ENCODE assay signal across 6 worm cellular contexts in genomic region chrII:5873564-5874070, ce11.
TF ChIP-seq lines count a peak whose summit lies in the region.

Gene tex-2, minus strand, starts transcription at chrII:5873614.

TF ChIP-seq in whole organism, L1 larva, 84 proteins besides CTCF, POLR2A, EP300 and RAD21 (continued from another document and continues in another):
- TF ChIP-seq unc-130 (tag; optimal IDR thresholded peaks at IDR 0.05; lab: Kevin White, UChicago) = no peak
- peak; percentile 54 for TF ChIP-seq nhr-47 (tag; optimal IDR thresholded peaks at IDR 0.05; lab: Kevin White, UChicago)
- peak; percentile 36 to 44 for TF ChIP-seq efl-1 (optimal IDR thresholded peaks at IDR 0.05; lab: Kevin White, UChicago)
- no peak for TF ChIP-seq efl-1 (GFP tag; optimal IDR thresholded peaks at IDR 0.05 in 1 of 2; lab: Kevin White, UChicago)
- no peak for TF ChIP-seq nhr-84 (tag; optimal IDR thresholded peaks at IDR 0.05; lab: Kevin White, UChicago)
- no peak for TF ChIP-seq ama-1 (optimal IDR thresholded peaks at IDR 0.05; lab: Kevin White, UChicago)
- TF ChIP-seq mef-2 (tag; optimal IDR thresholded peaks at IDR 0.05; lab: Kevin White, UChicago) = no peak
- TF ChIP-seq aha-1 (tag; optimal IDR thresholded peaks at IDR 0.05; lab: Kevin White, UChicago) = no peak
- TF ChIP-seq unc-86 (tag; optimal IDR thresholded peaks at IDR 0.05; lab: Kevin White, UChicago) = peak; percentile 4
- TF ChIP-seq nhr-237 (tag; optimal IDR thresholded peaks at IDR 0.05; lab: Kevin White, UChicago) = no peak
- TF ChIP-seq lin-14 (GFP tag; optimal IDR thresholded peaks at IDR 0.05; lab: Kevin White, UChicago) = peak; percentile 62
- TF ChIP-seq nhr-71 (tag; optimal IDR thresholded peaks at IDR 0.05; lab: Kevin White, UChicago) = peak; percentile 31
- TF ChIP-seq C16A3.4 (tag; optimal IDR thresholded peaks at IDR 0.05; lab: Kevin White, UChicago) = no peak
- TF ChIP-seq grh-1 (GFP tag; IDR thresholded peaks at IDR 0.05; lab: Robert Waterston, UW) = no peak
- no peak for TF ChIP-seq ceh-88 (GFP tag; IDR thresholded peaks at IDR 0.05; lab: Robert Waterston, UW)
- no peak for TF ChIP-seq lin-39 (tag; optimal IDR thresholded peaks at IDR 0.05; lab: Kevin White, UChicago)
- peak; percentile 38 for TF ChIP-seq lin-15B (tag; optimal IDR thresholded peaks at IDR 0.05; lab: Kevin White, UChicago)
- TF ChIP-seq nhr-12 (tag; optimal IDR thresholded peaks at IDR 0.05; lab: Kevin White, UChicago) = no peak
- 0 out of 2 replicates have a peak, but pooled peaks have one; percentile 14 for TF ChIP-seq unc-98 (GFP tag; IDR thresholded peaks at IDR 0.05; lab: Robert Waterston, UW)
- TF ChIP-seq ztf-4 (tag; optimal IDR thresholded peaks at IDR 0.05; lab: Kevin White, UChicago) = no peak
- peak; percentile 57 for TF ChIP-seq elt-2 (tag; optimal IDR thresholded peaks at IDR 0.05; lab: Kevin White, UChicago)
- TF ChIP-seq fkh-10 (GFP tag; optimal IDR thresholded peaks at IDR 0.05; lab: Kevin White, UChicago) = no peak
- TF ChIP-seq snu-23 (GFP tag; optimal IDR thresholded peaks at IDR 0.05; lab: Kevin White, UChicago) = peak; percentile 22

TF ChIP-seq in whole organism, L2 larva, 48 proteins besides CTCF, POLR2A, EP300 and RAD21 (continued from another document):
- TF ChIP-seq unc-55 (GFP tag; optimal IDR thresholded peaks at IDR 0.05; lab: Kevin White, UChicago) (peak; percentile 55), mdl-1 (tag; optimal IDR thresholded peaks at IDR 0.05; lab: Kevin White, UChicago) (no peak)

TF ChIP-seq in whole organism, L3 larva, 47 proteins besides CTCF, POLR2A, EP300 and RAD21 (continued from another document):
- TF ChIP-seq egl-27 (tag; optimal IDR thresholded peaks at IDR 0.05; lab: Kevin White, UChicago) (no peak), unc-62 (GFP tag; optimal IDR thresholded peaks at IDR 0.05; lab: Kevin White, UChicago) (no peak), ceh-16 (tag; optimal IDR thresholded peaks at IDR 0.05; lab: Kevin White, UChicago) (no peak), ama-1 (optimal IDR thresholded peaks at IDR 0.05; lab: Kevin White, UChicago) (peak; percentile 40), ZK546.5 (tag; optimal IDR thresholded peaks at IDR 0.05; lab: Kevin White, UChicago) (no peak), eor-1 (tag; optimal IDR thresholded peaks at IDR 0.05; lab: Kevin White, UChicago) (no peak), mml-1 (tag; optimal IDR thresholded peaks at IDR 0.05; lab: Kevin White, UChicago) (no peak), unc-39 (tag; optimal IDR thresholded peaks at IDR 0.05; lab: Kevin White, UChicago) (no peak), tbx-2 (tag; optimal IDR thresholded peaks at IDR 0.05; lab: Kevin White, UChicago) (no peak), lin-15B (tag; optimal IDR thresholded peaks at IDR 0.05; lab: Kevin White, UChicago) (peak; percentile 47), nhr-12 (tag; optimal IDR thresholded peaks at IDR 0.05; lab: Kevin White, UChicago) (no peak), ceh-9 (tag; optimal IDR thresholded peaks at IDR 0.05; lab: Kevin White, UChicago) (no peak), lin-39 (tag; optimal IDR thresholded peaks at IDR 0.05; lab: Kevin White, UChicago) (peak; percentile 46), sea-2 (GFP tag; optimal IDR thresholded peaks at IDR 0.05; lab: Kevin White, UChicago) (no peak), hmg-11 (tag; optimal IDR thresholded peaks at IDR 0.05; lab: Kevin White, UChicago) (no peak), elt-2 (tag; optimal IDR thresholded peaks at IDR 0.05; lab: Kevin White, UChicago) (peak; percentile 93), jun-1 (tag; optimal IDR thresholded peaks at IDR 0.05; lab: Kevin White, UChicago) (no peak), egl-5 (tag; optimal IDR thresholded peaks at IDR 0.05; lab: Kevin White, UChicago) (no peak), mdl-1 (tag; optimal IDR thresholded peaks at IDR 0.05; lab: Kevin White, UChicago) (no peak), nhr-67 (tag; optimal IDR thresholded peaks at IDR 0.05; lab: Kevin White, UChicago) (no peak), daf-12 (tag; optimal IDR thresholded peaks at IDR 0.05; lab: Kevin White, UChicago) (no peak), nhr-28 (tag; optimal IDR thresholded peaks at IDR 0.05; lab: Kevin White, UChicago) (no peak), nhr-25 (tag; optimal IDR thresholded peaks at IDR 0.05; lab: Kevin White, UChicago) (no peak), elt-1 (tag; optimal IDR thresholded peaks at IDR 0.05; lab: Kevin White, UChicago) (no peak), pqm-1 (tag; optimal IDR thresholded peaks at IDR 0.05; lab: Kevin White, UChicago) (peak; percentile 34)

TF ChIP-seq in whole organism, L4 larva, 104 proteins besides CTCF, POLR2A, EP300 and RAD21 (continued from another document and continues in another):
- TF ChIP-seq unc-62 (GFP tag; optimal IDR thresholded peaks at IDR 0.05 in 1 of 2; lab: Kevin White, UChicago) (no peak), unc-62 (tag; optimal IDR thresholded peaks at IDR 0.05; lab: Kevin White, UChicago) (no peak), jun-1 (tag; optimal IDR thresholded peaks at IDR 0.05; lab: Kevin White, UChicago) (no peak), aha-1 (tag; lab: Kevin White, UChicago) (no peak), ceh-82 (tag; optimal IDR thresholded peaks at IDR 0.05; lab: Kevin White, UChicago) (no peak), mep-1 (tag; optimal IDR thresholded peaks at IDR 0.05; lab: Kevin White, UChicago) (peak; percentile 53), nhr-6 (tag; optimal IDR thresholded peaks at IDR 0.05; lab: Kevin White, UChicago) (no peak), hlh-30 (tag; optimal IDR thresholded peaks at IDR 0.05; lab: Kevin White, UChicago; ENCODE audit: insufficient read depth) (peak; percentile 19), lir-3 (tag; optimal IDR thresholded peaks at IDR 0.05; lab: Kevin White, UChicago) (no peak), gei-8 (GFP tag; optimal IDR thresholded peaks at IDR 0.05; lab: Kevin White, UChicago) (no peak), saeg-2 (GFP tag; IDR thresholded peaks at IDR 0.05; lab: Robert Waterston, UW) (no peak), egl-27 (tag; optimal IDR thresholded peaks at IDR 0.05; lab: Kevin White, UChicago) (no peak), dmd-8 (GFP tag; IDR thresholded peaks at IDR 0.05; lab: Robert Waterston, UW) (no peak), mxl-3 (GFP tag; optimal IDR thresholded peaks at IDR 0.05; lab: Kevin White, UChicago) (no peak), F37D6.2 (tag; optimal IDR thresholded peaks at IDR 0.05; lab: Kevin White, UChicago) (peak; percentile 17), Y5F2A.4 (GFP tag; optimal IDR thresholded peaks at IDR 0.05; lab: Kevin White, UChicago) (no peak), pha-4 (GFP tag; IDR thresholded peaks at IDR 0.05; lab: Robert Waterston, UW) (no peak), pha-4 (tag; optimal IDR thresholded peaks at IDR 0.05; lab: Kevin White, UChicago) (no peak), ZK546.5 (tag; optimal IDR thresholded peaks at IDR 0.05; lab: Kevin White, UChicago) (no peak), dve-1 (tag; optimal IDR thresholded peaks at IDR 0.05; lab: Kevin White, UChicago; ENCODE audit: insufficient read depth) (peak; percentile 86), ces-1 (GFP tag; optimal IDR thresholded peaks at IDR 0.05; lab: Kevin White, UChicago) (no peak), ama-1 (optimal IDR thresholded peaks at IDR 0.05; lab: Kevin White, UChicago) (no peak), dmd-6 (GFP tag; IDR thresholded peaks at IDR 0.05; lab: Robert Waterston, UW) (peak; percentile 79), ceh-28 (tag; optimal IDR thresholded peaks at IDR 0.05; lab: Kevin White, UChicago) (no peak), attf-4 (tag; optimal IDR thresholded peaks at IDR 0.05; lab: Kevin White, UChicago) (no peak), madf-5 (GFP tag; IDR thresholded peaks at IDR 0.05; lab: Robert Waterston, UW) (no peak), lin-15B (tag; optimal IDR thresholded peaks at IDR 0.05; lab: Kevin White, UChicago) (no peak), skn-1 (tag; optimal IDR thresholded peaks at IDR 0.05; lab: Kevin White, UChicago) (no peak), zfp-3 (GFP tag; conservative IDR thresholded peaks at IDR 0.05; lab: Robert Waterston, UW) (no peak), hmg-1.1 (GFP tag; IDR thresholded peaks at IDR 0.05; lab: Robert Waterston, UW) (0 out of 2 replicates have a peak, but pooled peaks have one; percentile 8), madf-9 (GFP tag; conservative IDR thresholded peaks at IDR 0.05; lab: Robert Waterston, UW) (no peak), ceh-20 (GFP tag; IDR thresholded peaks at IDR 0.05; lab: Robert Waterston, UW) (no peak)

TF ChIP-seq in whole organism, late embryonic, 69 proteins besides CTCF, POLR2A, EP300 and RAD21 (continued from another document):
- no peak for TF ChIP-seq hlh-15 (tag; optimal IDR thresholded peaks at IDR 0.05; lab: Kevin White, UChicago)
- peak; percentile 47 for TF ChIP-seq zip-5 (tag; optimal IDR thresholded peaks at IDR 0.05; lab: Kevin White, UChicago)
- TF ChIP-seq hlh-30 (tag; optimal IDR thresholded peaks at IDR 0.05; lab: Kevin White, UChicago; ENCODE audit: insufficient read depth) = no peak
- no peak for TF ChIP-seq ahr-1 (tag; optimal IDR thresholded peaks at IDR 0.05; lab: Kevin White, UChicago)
- peak; percentile 14 for TF ChIP-seq ceh-2 (tag; optimal IDR thresholded peaks at IDR 0.05; lab: Kevin White, UChicago)
- TF ChIP-seq unc-42 (tag; optimal IDR thresholded peaks at IDR 0.05; lab: Kevin White, UChicago) = peak; percentile 63
- no peak for TF ChIP-seq pha-2 (tag; optimal IDR thresholded peaks at IDR 0.05; lab: Kevin White, UChicago)
- peak; percentile 70 for TF ChIP-seq elt-2 (tag; optimal IDR thresholded peaks at IDR 0.05; lab: Kevin White, UChicago)
- peak; percentile 60 for TF ChIP-seq ceh-31 (tag; optimal IDR thresholded peaks at IDR 0.05; lab: Kevin White, UChicago)
- no peak for TF ChIP-seq ceh-18 (tag; optimal IDR thresholded peaks at IDR 0.05; lab: Kevin White, UChicago)
- peak; percentile 39 for TF ChIP-seq ztf-16 (tag; optimal IDR thresholded peaks at IDR 0.05; lab: Kevin White, UChicago)
- no peak for TF ChIP-seq ceh-45 (GFP tag; IDR thresholded peaks at IDR 0.05; lab: Robert Waterston, UW)
- no peak for TF ChIP-seq Y22D7AL.16 (tag; optimal IDR thresholded peaks at IDR 0.05; lab: Kevin White, UChicago)
- no peak for TF ChIP-seq syd-9 (tag; optimal IDR thresholded peaks at IDR 0.05; lab: Kevin White, UChicago)
- TF ChIP-seq F13H6.1 (tag; optimal IDR thresholded peaks at IDR 0.05; lab: Kevin White, UChicago) = no peak
- TF ChIP-seq eyg-1 (tag; optimal IDR thresholded peaks at IDR 0.05; lab: Kevin White, UChicago) = no peak
- no peak for TF ChIP-seq ceh-34 (tag; optimal IDR thresholded peaks at IDR 0.05; lab: Kevin White, UChicago)
- TF ChIP-seq ref-2 (tag; optimal IDR thresholded peaks at IDR 0.05; lab: Kevin White, UChicago) = no peak
- TF ChIP-seq tbx-2 (tag; optimal IDR thresholded peaks at IDR 0.05; lab: Kevin White, UChicago) = peak; percentile 47
- no peak for TF ChIP-seq pha-4 (tag; optimal IDR thresholded peaks at IDR 0.05; lab: Kevin White, UChicago)
- TF ChIP-seq fkh-6 (tag; optimal IDR thresholded peaks at IDR 0.05; lab: Kevin White, UChicago) = no peak
- TF ChIP-seq ceh-24 (tag; optimal IDR thresholded peaks at IDR 0.05; lab: Kevin White, UChicago) = no peak
- no peak for TF ChIP-seq dve-1 (tag; optimal IDR thresholded peaks at IDR 0.05; lab: Kevin White, UChicago)
- TF ChIP-seq ceh-9 (tag; optimal IDR thresholded peaks at IDR 0.05; lab: Kevin White, UChicago) = no peak
- TF ChIP-seq nhr-232 (tag; optimal IDR thresholded peaks at IDR 0.05; lab: Kevin White, UChicago) = no peak
- TF ChIP-seq hlh-6 (tag; optimal IDR thresholded peaks at IDR 0.05; lab: Kevin White, UChicago) = no peak
- TF ChIP-seq ceh-6 (GFP tag; optimal IDR thresholded peaks at IDR 0.05; lab: Kevin White, UChicago) = no peak
- TF ChIP-seq nhr-11 (tag; optimal IDR thresholded peaks at IDR 0.05; lab: Kevin White, UChicago) = no peak
- no peak for TF ChIP-seq ama-1 (optimal IDR thresholded peaks at IDR 0.05; lab: Kevin White, UChicago)
- TF ChIP-seq tbx-7 (tag; optimal IDR thresholded peaks at IDR 0.05; lab: Kevin White, UChicago) = no peak
- TF ChIP-seq pros-1 (tag; optimal IDR thresholded peaks at IDR 0.05; lab: Kevin White, UChicago) = no peak
- peak; percentile 31 for TF ChIP-seq C08G9.2 (tag; optimal IDR thresholded peaks at IDR 0.05; lab: Kevin White, UChicago)
- no peak for TF ChIP-seq elt-4 (tag; optimal IDR thresholded peaks at IDR 0.05; lab: Kevin White, UChicago)
- TF ChIP-seq sox-4 (tag; optimal IDR thresholded peaks at IDR 0.05; lab: Kevin White, UChicago) = no peak

TF ChIP-seq in whole organism, young adult, 124 proteins besides CTCF, POLR2A, EP300 and RAD21 (continued from another document):
- TF ChIP-seq bed-1 (GFP tag; IDR thresholded peaks at IDR 0.05; lab: Robert Waterston, UW) = no peak
- TF ChIP-seq F23B12.7 (tag; optimal IDR thresholded peaks at IDR 0.05; lab: Kevin White, UChicago; ENCODE audit: insufficient read depth) = peak; percentile 48
- no peak for TF ChIP-seq gei-17 (GFP tag; optimal IDR thresholded peaks at IDR 0.05; lab: Kevin White, UChicago)
- TF ChIP-seq madf-10 (tag; optimal IDR thresholded peaks at IDR 0.05; lab: Kevin White, UChicago) = no peak
- TF ChIP-seq athp-1 (tag; optimal IDR thresholded peaks at IDR 0.05; lab: Kevin White, UChicago) = no peak
- TF ChIP-seq F22D6.2 (tag; optimal IDR thresholded peaks at IDR 0.05; lab: Kevin White, UChicago) = no peak
- no peak for TF ChIP-seq ccch-3 (GFP tag; optimal IDR thresholded peaks at IDR 0.05; lab: Kevin White, UChicago)
- no peak for TF ChIP-seq bed-2 (GFP tag; IDR thresholded peaks at IDR 0.05; lab: Robert Waterston, UW)
- TF ChIP-seq ztf-25 (GFP tag; IDR thresholded peaks at IDR 0.05; lab: Robert Waterston, UW) = no peak
- peak; percentile 20 for TF ChIP-seq lin-54 (GFP tag; optimal IDR thresholded peaks at IDR 0.05; lab: Kevin White, UChicago)
- TF ChIP-seq tlf-1 (GFP tag; optimal IDR thresholded peaks at IDR 0.05; lab: Kevin White, UChicago) = no peak
- TF ChIP-seq nhr-120 (GFP tag; IDR thresholded peaks at IDR 0.05; lab: Robert Waterston, UW) = no peak
- TF ChIP-seq Y95B8A.8 (GFP tag; IDR thresholded peaks at IDR 0.05; lab: Robert Waterston, UW) = no peak
- no peak for TF ChIP-seq ceh-58 (GFP tag; IDR thresholded peaks at IDR 0.05; lab: Robert Waterston, UW)
- no peak for TF ChIP-seq lag-1 (GFP tag; IDR thresholded peaks at IDR 0.05; lab: Robert Waterston, UW)
- TF ChIP-seq hmg-1.2 (GFP tag; IDR thresholded peaks at IDR 0.05; lab: Robert Waterston, UW) = peak; percentile 70; the same call in 1 of the 2 replicates
- TF ChIP-seq mcd-1 (GFP tag; IDR thresholded peaks at IDR 0.05; lab: Robert Waterston, UW) = peak; percentile 85
- TF ChIP-seq D2030.7 (GFP tag; IDR thresholded peaks at IDR 0.05; lab: Robert Waterston, UW) = peak; percentile 39; the same call in 1 of the 2 replicates
- TF ChIP-seq nhr-179 (tag; optimal IDR thresholded peaks at IDR 0.05; lab: Kevin White, UChicago) = no peak
- TF ChIP-seq F52B5.7 (tag; optimal IDR thresholded peaks at IDR 0.05; lab: Kevin White, UChicago) = no peak
- TF ChIP-seq lin-26 (GFP tag; IDR thresholded peaks at IDR 0.05; lab: Robert Waterston, UW) = no peak
- peak; percentile 84 for TF ChIP-seq nhr-80 (tag; optimal IDR thresholded peaks at IDR 0.05; lab: Kevin White, UChicago)
- TF ChIP-seq pbrm-1 (GFP tag; IDR thresholded peaks at IDR 0.05; lab: Robert Waterston, UW) = peak; percentile 47; the same call in 1 of the 2 replicates
- TF ChIP-seq B0336.3 (GFP tag; IDR thresholded peaks at IDR 0.05; lab: Robert Waterston, UW) = no peak
- TF ChIP-seq hlh-26 (GFP tag; conservative IDR thresholded peaks at IDR 0.05; lab: Robert Waterston, UW) = no peak
- peak; percentile 94 for TF ChIP-seq ceh-100 (GFP tag; IDR thresholded peaks at IDR 0.05; lab: Robert Waterston, UW)
